Fruit fly (Drosophila melanogaster) whole organism, wandering third instar larva: ENCODE measurements around the gene CG14453.
A peak's percentile ranks its signal among the peaks of the same experiment; 100 is the strongest.
"Not testable (repeated sequence)": the region's sequence is repeated elsewhere in the genome, so short reads cannot be mapped to it uniquely, and the experiment has no call there.

Experiments used
- Abd-B ChIP-seq: fragments of >200 bp; optimal IDR thresholded peaks from 2 replicates; lab custom pipeline; 2017; ENCODE audit warnings: missing biosample characterization, missing genetic modification characterization
- CG32264 ChIP-seq: fragments of 200-800 bp; sonication (Bioruptor generic); optimal IDR thresholded peaks from 2 replicates; lab custom pipeline; 2016; ENCODE audit warnings: missing biosample characterization, missing genetic modification characterization
- CG9705 ChIP-seq: fragments of 200-800 bp; sonication (Bioruptor generic); optimal IDR thresholded peaks from 2 replicates; lab custom pipeline; 2018; ENCODE audit warnings: missing biosample characterization, mild to moderate bottlenecking, missing genetic modification characterization
- CrebA ChIP-seq: fragments of 200-800 bp; sonication (Bioruptor generic); optimal IDR thresholded peaks from 2 replicates; lab custom pipeline; 2016; ENCODE audit warnings: missing biosample characterization, mild to moderate bottlenecking, missing genetic modification characterization, borderline replicate concordance
- Dfd ChIP-seq: fragments of >200 bp; optimal IDR thresholded peaks from 2 replicates; lab custom pipeline; 2017; ENCODE audit warnings: missing biosample characterization, missing genetic modification characterization
- Dif ChIP-seq: fragments of 200-275, 200-300 bp; sonication (Bioruptor generic); optimal IDR thresholded peaks from 2 replicates; lab custom pipeline; 2018; ENCODE audit warnings: missing biosample characterization, missing genetic modification characterization; ENCODE audit not compliant: partially characterized antibody
- GATAd ChIP-seq: sonication (Bioruptor generic); optimal IDR thresholded peaks from 2 replicates; lab custom pipeline; 2016; ENCODE audit warnings: missing biosample characterization, missing genetic modification characterization
- HLH106 ChIP-seq: fragments of 200-800 bp; optimal IDR thresholded peaks from 3 replicates; lab custom pipeline; 2019; ENCODE audit warnings: missing biosample characterization, mild to moderate bottlenecking, missing genetic modification characterization, moderate library complexity
- Hnf4 ChIP-seq: fragments of 200-800 bp; sonication (Bioruptor generic); optimal IDR thresholded peaks from 2 replicates; lab custom pipeline; 2016; ENCODE audit warnings: missing biosample characterization, mild to moderate bottlenecking, missing genetic modification characterization
- Hr83 ChIP-seq: fragments of 200-300 bp; sonication (Bioruptor generic); optimal IDR thresholded peaks from 2 replicates; lab custom pipeline; 2016; ENCODE audit warnings: missing biosample characterization, mild to moderate bottlenecking, missing genetic modification characterization, moderate library complexity; ENCODE audit not compliant: poor library complexity, severe bottlenecking
- Jra ChIP-seq: sonication (Bioruptor generic); optimal IDR thresholded peaks from 2 replicates; lab custom pipeline; 2016; ENCODE audit warnings: missing biosample characterization, missing genetic modification characterization
- Mio ChIP-seq: sonication (Bioruptor generic); optimal IDR thresholded peaks from 2 replicates; lab custom pipeline; 2016; ENCODE audit warnings: missing biosample characterization, missing genetic modification characterization
- Myc ChIP-seq: fragments of >200 bp; optimal IDR thresholded peaks from 2 replicates; lab custom pipeline; 2017
- N ChIP-seq: fragments of >200 bp; optimal IDR thresholded peaks from 2 replicates; lab custom pipeline; 2018; ENCODE audit warnings: missing biosample characterization, missing external identifiers, missing genetic modification characterization
- OdsH ChIP-seq: fragments of 200-800 bp; sonication (Bioruptor generic); optimal IDR thresholded peaks from 2 replicates; lab custom pipeline; 2016; ENCODE audit warnings: missing biosample characterization, mild to moderate bottlenecking, missing genetic modification characterization
- Rel ChIP-seq, 2 experiments: fragments of 200-800 bp; sonication (Bioruptor generic) in 1 of 2; optimal IDR thresholded peaks; 2 replicates in 1 of 2; 3 replicates in 1 of 2; lab custom pipeline; 2016 to 2019; ENCODE audit warnings: mild to moderate bottlenecking in 2 of 2, missing biosample characterization in 2 of 2, missing genetic modification characterization in 2 of 2, moderate library complexity in 1 of 2
- Sp1 ChIP-seq: fragments of 200-800 bp; sonication (Bioruptor generic); optimal IDR thresholded peaks from 3 replicates; lab custom pipeline; 2019; ENCODE audit warnings: missing biosample characterization, mild to moderate bottlenecking, missing genetic modification characterization, moderate library complexity
- Vsx2 ChIP-seq: fragments of 200-300, 225-300 bp; sonication (Bioruptor generic); optimal IDR thresholded peaks from 2 replicates; lab custom pipeline; 2018; ENCODE audit warnings: missing biosample characterization, missing genetic modification characterization; ENCODE audit not compliant: partially characterized antibody
- br ChIP-seq: fragments of 200-800 bp; sonication (Bioruptor generic); optimal IDR thresholded peaks from 2 replicates; lab custom pipeline; 2016; ENCODE audit warnings: missing biosample characterization, missing genetic modification characterization
- brk ChIP-seq: fragments of 200-800 bp; sonication (Bioruptor generic); optimal IDR thresholded peaks from 2 replicates; lab custom pipeline; 2016; ENCODE audit warnings: missing biosample characterization, mild to moderate bottlenecking, missing genetic modification characterization
- dmrt93B ChIP-seq: fragments of 200-800 bp; sonication (Bioruptor generic); optimal IDR thresholded peaks from 2 replicates; lab custom pipeline; 2018; ENCODE audit warnings: missing biosample characterization, mild to moderate bottlenecking, missing genetic modification characterization
- dsf ChIP-seq: sonication (Bioruptor generic); optimal IDR thresholded peaks from 2 replicates; lab custom pipeline; 2016; ENCODE audit warnings: missing biosample characterization, missing genetic modification characterization, borderline replicate concordance
- ey ChIP-seq: fragments of 200-800 bp; sonication (Bioruptor generic); optimal IDR thresholded peaks from 2 replicates; lab custom pipeline; 2016; ENCODE audit warnings: missing biosample characterization, missing genetic modification characterization
- foxo ChIP-seq, 2 experiments: fragments of 200-800 bp; sonication (Bioruptor generic); optimal IDR thresholded peaks; 2 replicates in 1 of 2; 3 replicates in 1 of 2; lab custom pipeline; 2016 to 2017; ENCODE audit warnings: missing biosample characterization in 2 of 2, missing genetic modification characterization in 2 of 2
- fru ChIP-seq: fragments of 200-800 bp; sonication (Bioruptor generic); optimal IDR thresholded peaks from 3 replicates; lab custom pipeline; 2016; ENCODE audit warnings: missing biosample characterization, mild to moderate bottlenecking, missing genetic modification characterization
- h ChIP-seq: fragments of 200-800 bp; sonication (Bioruptor generic); optimal IDR thresholded peaks from 3 replicates; lab custom pipeline; 2016; ENCODE audit warnings: missing biosample characterization, mild to moderate bottlenecking, missing genetic modification characterization
- jim ChIP-seq: fragments of 175-275, 200-325 bp; sonication (Bioruptor generic); optimal IDR thresholded peaks from 2 replicates; lab custom pipeline; 2016; ENCODE audit warnings: missing biosample characterization, mild to moderate bottlenecking, missing genetic modification characterization
- lola ChIP-seq: fragments of >200 bp; optimal IDR thresholded peaks from 2 replicates; lab custom pipeline; 2017; ENCODE audit warnings: missing biosample characterization, missing genetic modification characterization
- pan ChIP-seq: fragments of >200 bp; optimal IDR thresholded peaks from 2 replicates; lab custom pipeline; 2017
- psq ChIP-seq: fragments of 200-800 bp; sonication (Bioruptor generic); optimal IDR thresholded peaks from 3 replicates; lab custom pipeline; 2017; ENCODE audit warnings: missing biosample characterization, mild to moderate bottlenecking, missing genetic modification characterization, moderate library complexity
- rgr ChIP-seq: fragments of 200-800 bp; sonication (Bioruptor generic); optimal IDR thresholded peaks from 3 replicates; lab custom pipeline; 2016; ENCODE audit warnings: missing biosample characterization, mild to moderate bottlenecking, missing genetic modification characterization
- sage ChIP-seq: fragments of 200-800 bp; sonication (Bioruptor generic); optimal IDR thresholded peaks from 2 replicates; lab custom pipeline; 2016; ENCODE audit warnings: missing biosample characterization, mild to moderate bottlenecking, missing genetic modification characterization
- sv ChIP-seq: fragments of 200-800 bp; sonication (Bioruptor generic); optimal IDR thresholded peaks from 3 replicates; lab custom pipeline; 2016; ENCODE audit warnings: missing biosample characterization, missing genetic modification characterization
- tai ChIP-seq: sonication (Bioruptor generic); optimal IDR thresholded peaks from 2 replicates; lab custom pipeline; 2016; ENCODE audit warnings: missing biosample characterization, missing genetic modification characterization
- usp ChIP-seq: fragments of >200 bp; optimal IDR thresholded peaks from 2 replicates; lab custom pipeline; 2017; ENCODE audit warnings: missing biosample characterization, missing genetic modification characterization
- woc ChIP-seq: sonication (Bioruptor generic); optimal IDR thresholded peaks from 2 replicates; lab custom pipeline; 2016; ENCODE audit warnings: missing biosample characterization, mild to moderate bottlenecking, missing genetic modification characterization

CG14453 gene

DNA sequence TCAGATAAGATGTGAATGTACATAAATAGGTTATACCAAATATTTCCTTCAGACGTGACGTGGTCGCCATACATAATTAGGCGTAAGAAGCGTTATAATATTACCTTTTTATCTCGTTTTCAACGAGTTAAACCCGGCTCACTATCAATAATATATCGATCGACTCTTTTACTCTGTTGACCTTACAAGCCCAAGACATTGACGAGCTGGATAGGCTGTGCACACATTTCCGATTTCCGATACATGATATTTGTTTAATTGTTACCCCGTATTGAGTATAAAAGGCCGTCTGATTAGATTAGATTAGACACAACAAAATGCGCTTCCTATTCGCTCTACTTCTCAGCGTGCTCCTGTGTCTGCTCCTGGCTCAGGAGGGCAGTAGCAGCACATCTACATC is 3.0 kb downstream of the CG14453 start, which contains the start of gene CG32453:
Gene CG32453, plus strand, starts transcription at position 301 of the 400 bp plus-strand sequence.
- not testable (repeated sequence) for TF ChIP-seq Sp1, h, N (GFP tag; lab: Kevin White, UChicago)

DNA sequence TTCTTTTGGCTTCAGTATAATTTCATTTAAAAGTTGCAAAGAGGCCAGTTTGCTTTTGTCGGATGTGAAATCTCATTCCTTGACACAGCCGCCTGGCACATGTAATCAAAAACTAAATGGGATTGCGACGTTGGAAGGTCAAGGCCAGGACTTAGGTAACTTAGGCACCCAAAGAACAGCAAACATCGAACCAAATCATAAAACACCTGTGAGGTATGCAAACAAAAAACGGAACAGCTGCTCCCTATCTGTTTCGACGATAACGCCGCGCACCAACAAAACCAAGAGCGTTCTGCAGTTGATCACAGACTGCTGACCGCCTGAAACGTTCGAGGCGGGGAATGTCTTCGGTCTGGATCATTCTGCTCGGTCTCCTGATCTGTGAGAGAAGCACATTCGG is 5.2 kb downstream of the CG14453 start, which contains the start of gene CG45116:
Gene CG45116, plus strand, starts transcription at position 301 of the 400 bp plus-strand sequence.
- TF ChIP-seq jim (GFP tag; lab: Kevin White, UChicago) (no peak), tai (GFP tag; lab: Kevin White, UChicago) (no peak), Abd-B (GFP tag; lab: Kevin White, UChicago) (no peak), rgr (GFP tag; lab: Kevin White, UChicago) (no peak), sv (no peak), dsf (no peak), dmrt93B (no peak), CrebA (GFP tag; lab: Kevin White, UChicago) (no peak), Dfd (GFP tag; lab: Kevin White, UChicago) (no peak)
- TF ChIP-seq, all 38 proteins: peak for 0

DNA sequence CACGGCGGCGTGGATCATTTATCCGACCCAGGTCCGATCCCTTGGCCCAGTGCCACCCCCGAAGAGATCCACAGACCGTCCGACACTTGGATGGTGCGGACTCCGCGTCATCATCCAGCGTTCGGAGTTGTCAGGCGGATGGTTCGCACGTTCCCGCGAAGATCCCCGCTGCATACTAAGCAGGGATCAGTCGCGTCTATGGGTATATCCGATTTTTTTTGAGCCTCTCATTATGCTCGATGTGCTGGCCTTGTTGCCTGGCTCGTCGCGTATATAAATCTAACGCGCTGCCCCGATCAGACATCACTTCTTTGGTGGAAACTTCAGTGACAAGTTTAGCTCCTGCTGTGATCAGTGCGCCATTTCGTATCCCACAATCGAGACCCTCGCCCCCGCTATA is 18.0 kb downstream of the CG14453 start, which contains the start of gene CG11370:
Gene CG11370, plus strand, starts transcription at position 301 of the 400 bp plus-strand sequence.
- no peak for TF ChIP-seq Mio (GFP tag; lab: Kevin White, UChicago)
- no peak for TF ChIP-seq Dfd (GFP tag; lab: Kevin White, UChicago)
- TF ChIP-seq h (GFP tag; lab: Kevin White, UChicago): no peak
- TF ChIP-seq Sp1 (GFP tag; lab: Kevin White, UChicago): no peak
- no peak for TF ChIP-seq Dif
- TF ChIP-seq dmrt93B: no peak
- TF ChIP-seq foxo (GFP tag; optimal IDR thresholded peaks at IDR 0.05; lab: Kevin White, UChicago): no peak
- TF ChIP-seq Hnf4: no peak
- no peak for TF ChIP-seq HLH106 (tag; lab: Kevin White, UChicago)
- TF ChIP-seq jim (GFP tag; lab: Kevin White, UChicago): no peak
- TF ChIP-seq sage (GFP tag; lab: Kevin White, UChicago): no peak
- TF ChIP-seq brk (GFP tag; lab: Kevin White, UChicago): no peak
- TF ChIP-seq CG32264 (GFP tag; lab: Kevin White, UChicago): no peak
- TF ChIP-seq psq (GFP tag; lab: Kevin White, UChicago): no peak
- TF ChIP-seq Myc (lab: Kevin White, UChicago): no peak
- TF ChIP-seq pan (lab: Kevin White, UChicago): no peak
- TF ChIP-seq lola (GFP tag; lab: Kevin White, UChicago): no peak

DNA sequence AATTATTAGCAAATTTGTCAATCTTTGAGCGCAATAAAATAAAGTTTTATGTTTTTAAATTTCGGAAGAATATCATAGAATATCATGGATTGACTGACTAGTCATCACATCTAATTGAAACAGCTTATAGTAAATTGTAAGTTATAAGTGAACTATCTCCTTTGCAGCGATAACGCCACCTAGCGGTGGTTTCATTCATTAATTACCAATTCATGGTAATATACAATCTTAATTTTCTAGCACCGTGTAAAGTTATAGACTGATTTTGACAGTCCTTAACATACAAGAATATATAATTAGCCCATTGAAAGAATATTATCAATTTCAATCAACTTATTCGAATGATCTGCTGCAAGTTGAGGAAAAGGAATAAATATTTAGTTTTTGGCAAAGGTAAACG is 19.7 kb downstream of the CG14453 start:
- no peak for TF ChIP-seq Vsx2 (GFP tag; lab: Kevin White, UChicago)
- TF ChIP-seq Sp1 (GFP tag; lab: Kevin White, UChicago): no peak
- TF ChIP-seq dsf: no peak
- TF ChIP-seq br: no peak
- no peak for TF ChIP-seq pan (lab: Kevin White, UChicago)
- TF ChIP-seq rgr (GFP tag; lab: Kevin White, UChicago): no peak
- TF ChIP-seq Abd-B (GFP tag; lab: Kevin White, UChicago): no peak
- TF ChIP-seq Hnf4: no peak
- TF ChIP-seq CG9705 (GFP tag; lab: Kevin White, UChicago): no peak
- TF ChIP-seq psq (GFP tag; lab: Kevin White, UChicago): no peak
- no peak for TF ChIP-seq h (GFP tag; lab: Kevin White, UChicago)
- no peak for TF ChIP-seq sage (GFP tag; lab: Kevin White, UChicago)

DNA sequence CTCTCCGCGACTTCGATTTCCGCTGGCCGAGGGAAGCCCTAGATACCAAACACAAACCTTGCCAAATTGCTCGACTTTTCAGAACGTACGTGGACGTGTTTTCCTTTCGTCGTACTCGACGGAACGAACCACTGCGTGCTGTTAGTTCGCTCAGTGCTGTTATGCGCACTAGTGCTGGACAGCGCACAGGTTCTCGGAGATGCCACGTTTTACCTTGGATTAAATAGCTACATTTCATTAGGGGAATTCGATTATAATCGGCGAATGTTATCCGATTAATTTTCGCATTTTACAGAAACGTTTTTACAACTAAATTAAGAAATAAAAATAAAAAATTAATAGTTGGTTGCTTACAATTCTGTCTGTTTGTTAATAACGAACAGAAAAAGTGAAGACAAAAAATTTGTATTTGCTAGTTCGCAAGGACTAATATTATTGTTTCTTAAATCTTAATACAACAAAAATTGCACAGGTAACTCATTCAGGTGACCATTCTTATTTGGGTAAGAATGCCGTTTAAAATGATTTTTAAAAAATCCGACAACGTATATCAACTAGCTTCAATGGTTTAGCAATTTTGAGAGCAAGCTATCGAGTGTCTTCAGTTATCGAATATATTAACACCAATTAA is 23.4 kb downstream of the CG14453 start, which contains the start of the genes ArfGAP3 and CG32452:
Gene ArfGAP3, minus strand, starts transcription at position 441 of the 631 bp plus-strand sequence.
Gene CG32452, plus strand, starts transcription at position 592 of the 631 bp plus-strand sequence.
- TF ChIP-seq HLH106 (tag; lab: Kevin White, UChicago): peak; percentile 77
- TF ChIP-seq sv: peak; percentile 62
- TF ChIP-seq Myc (lab: Kevin White, UChicago): peak; percentile 74
- TF ChIP-seq rgr (GFP tag; lab: Kevin White, UChicago): peak; percentile 67
- TF ChIP-seq Rel (GFP tag; optimal IDR thresholded peaks at IDR 0.05; lab: Kevin White, UChicago): no peak
- TF ChIP-seq Rel (tag; optimal IDR thresholded peaks at IDR 0.05; lab: Kevin White, UChicago): peak; percentile 9
- peak; percentile 26 for TF ChIP-seq OdsH (GFP tag; lab: Kevin White, UChicago)
- TF ChIP-seq Sp1 (GFP tag; lab: Kevin White, UChicago): peak; percentile 68
- TF ChIP-seq CG9705 (GFP tag; lab: Kevin White, UChicago): peak; percentile 62
- TF ChIP-seq lola (GFP tag; lab: Kevin White, UChicago): no peak
- no peak for TF ChIP-seq br
- no peak for TF ChIP-seq Hnf4
- peak; percentile 38 for TF ChIP-seq dmrt93B
- TF ChIP-seq usp: no peak
- TF ChIP-seq Jra (GFP tag; lab: Kevin White, UChicago): peak; percentile 68
- TF ChIP-seq fru (GFP tag; lab: Kevin White, UChicago): peak; percentile 66
- no peak for TF ChIP-seq N (GFP tag; lab: Kevin White, UChicago)
- peak; percentile 73 for TF ChIP-seq ey
- no peak for TF ChIP-seq CG32264 (GFP tag; lab: Kevin White, UChicago)
- TF ChIP-seq foxo (GFP tag; optimal IDR thresholded peaks at IDR 0.05; lab: Kevin White, UChicago): peak in 1 of 2 experiments; percentile 79
- TF ChIP-seq Hr83 (GFP tag; lab: Kevin White, UChicago): peak; percentile 74
- TF ChIP-seq psq (GFP tag; lab: Kevin White, UChicago): peak; percentile 50
- TF ChIP-seq Abd-B (GFP tag; lab: Kevin White, UChicago): no peak
- TF ChIP-seq woc (GFP tag; lab: Kevin White, UChicago): peak; percentile 75
- peak; percentile 70 for TF ChIP-seq h (GFP tag; lab: Kevin White, UChicago)
- TF ChIP-seq GATAd (GFP tag; lab: Kevin White, UChicago): peak; percentile 63
